Worm (Caenorhabditis elegans): Measurements from ENCODE around the gene otub-3.

Gene otub-3

DNA sequence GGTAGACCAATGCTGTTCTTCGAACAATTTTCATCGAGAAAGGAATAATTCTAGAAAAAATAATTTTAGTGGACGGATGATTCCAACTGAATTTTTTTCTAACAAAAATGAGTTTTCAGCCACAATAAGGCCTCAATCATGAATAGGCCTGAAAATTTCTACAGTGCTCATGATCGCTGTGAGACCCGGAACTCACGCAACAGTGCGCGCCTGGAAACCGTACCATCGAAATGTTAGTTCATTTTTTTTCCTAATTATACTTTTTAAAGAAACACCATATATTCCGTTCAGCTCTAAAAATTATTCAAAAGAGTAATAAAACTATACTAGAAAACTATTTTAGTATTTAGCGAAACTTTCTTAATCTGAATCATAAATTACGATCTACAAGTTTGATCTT lies 3.1 kb upstream of the otub-3 start:
- TF ChIP-seq fax-1 (tag; optimal IDR thresholded peaks at IDR 0.05) (no peak), ceh-31 (tag; optimal IDR thresholded peaks at IDR 0.05) (no peak), ets-4 (tag; optimal IDR thresholded peaks at IDR 0.05) (no peak), elt-4 (tag; optimal IDR thresholded peaks at IDR 0.05) (no peak), npax-4 (tag; optimal IDR thresholded peaks at IDR 0.05) (no peak), ceh-2 (tag; optimal IDR thresholded peaks at IDR 0.05) (no peak), ref-2 (tag; optimal IDR thresholded peaks at IDR 0.05) (no peak), K02D7.2 (tag; optimal IDR thresholded peaks at IDR 0.05) (no peak), eyg-1 (tag; optimal IDR thresholded peaks at IDR 0.05) (no peak), odd-2 (tag; optimal IDR thresholded peaks at IDR 0.05) (no peak), hlh-6 (tag; optimal IDR thresholded peaks at IDR 0.05) (no peak), ztf-16 (tag; optimal IDR thresholded peaks at IDR 0.05) (no peak)

DNA sequence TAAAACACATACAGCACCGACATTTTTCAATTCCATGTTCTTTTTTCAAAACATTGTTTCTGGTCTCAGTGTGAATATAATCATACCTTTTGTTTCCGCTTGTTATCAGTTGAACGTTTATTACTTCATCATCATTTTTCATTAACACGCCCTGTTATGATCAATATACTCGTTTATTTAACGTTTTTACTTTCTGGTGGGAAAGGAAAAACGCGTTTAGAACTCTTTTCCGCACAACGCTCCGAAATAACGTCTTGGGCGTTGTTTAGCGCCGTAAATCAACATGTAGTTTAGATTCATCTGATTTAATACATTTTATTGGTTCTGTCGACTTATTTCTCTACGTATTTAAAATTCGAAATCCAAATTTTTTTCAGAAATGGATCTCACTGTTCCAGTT lies 2.6 kb upstream of the otub-3 start, which contains the start of gene pgm-3:
Gene pgm-3, plus strand, starts transcription at position 378 of the 400 bp plus-strand sequence.
- no peak for TF ChIP-seq fkh-6 (tag; optimal IDR thresholded peaks at IDR 0.05)
- no peak for TF ChIP-seq pax-1 (tag; optimal IDR thresholded peaks at IDR 0.05)
- TF ChIP-seq unc-55 (GFP tag; optimal IDR thresholded peaks at IDR 0.05), result no peak
- no peak for TF ChIP-seq ceh-14 (tag; optimal IDR thresholded peaks at IDR 0.05)
- no peak for TF ChIP-seq lim-6 (tag; optimal IDR thresholded peaks at IDR 0.05)
- no peak for TF ChIP-seq pha-4 (tag; optimal IDR thresholded peaks at IDR 0.05)
- no peak for TF ChIP-seq ceh-45 (GFP tag; IDR thresholded peaks at IDR 0.05)
- TF ChIP-seq ceh-30 (tag; optimal IDR thresholded peaks at IDR 0.05), result no peak
- no peak for TF ChIP-seq sdc-2 (tag; optimal IDR thresholded peaks at IDR 0.05)
- TF ChIP-seq pha-2 (tag; optimal IDR thresholded peaks at IDR 0.05), result no peak
- TF ChIP-seq che-1 (tag; optimal IDR thresholded peaks at IDR 0.05), result no peak
- no peak for TF ChIP-seq hlh-15 (tag; optimal IDR thresholded peaks at IDR 0.05)
- no peak for TF ChIP-seq pag-3 (tag; optimal IDR thresholded peaks at IDR 0.05; ENCODE audit: borderline replicate concordance)
- TF ChIP-seq ceh-48 (tag; optimal IDR thresholded peaks at IDR 0.05), result no peak
- TF ChIP-seq dve-1 (tag; optimal IDR thresholded peaks at IDR 0.05), result no peak
- no peak for TF ChIP-seq ztf-16 (tag; optimal IDR thresholded peaks at IDR 0.05)
- no peak for TF ChIP-seq pqm-1 (tag; optimal IDR thresholded peaks at IDR 0.05)

ce11 chrIV:8729636-8730035 lies 1.7 kb downstream of the otub-3 start:
- no peak for TF ChIP-seq Y22D7AL.16 (tag; optimal IDR thresholded peaks at IDR 0.05)
- TF ChIP-seq hlh-30 (tag; optimal IDR thresholded peaks at IDR 0.05; ENCODE audit: insufficient read depth), result peak; percentile 56

DNA sequence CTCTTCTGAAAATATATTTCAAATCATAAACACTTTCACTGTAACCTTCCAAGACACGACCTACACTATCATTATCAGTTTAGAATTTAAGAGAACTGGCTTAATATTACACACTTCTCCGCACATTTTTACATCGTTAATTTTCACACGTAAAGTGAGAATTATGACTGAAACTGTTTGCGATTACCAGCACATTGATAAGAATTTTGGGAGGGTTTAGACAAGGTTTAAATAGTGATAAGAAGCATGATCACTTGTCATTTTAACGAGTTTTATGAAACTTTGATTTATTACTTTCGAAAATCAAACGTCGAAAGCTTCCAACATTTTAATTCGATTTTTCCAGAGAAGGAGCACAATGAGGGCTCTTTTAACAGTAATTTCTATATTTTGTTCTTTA lies 2.5 kb downstream of the otub-3 start, which contains the start of gene F21D5.3:
Gene F21D5.3, plus strand, starts transcription at position 347 of the 400 bp plus-strand sequence.
- peak; percentile 55 for TF ChIP-seq elt-2 (tag; optimal IDR thresholded peaks at IDR 0.05)
- TF ChIP-seq ceh-6 (GFP tag; optimal IDR thresholded peaks at IDR 0.05), result no peak

DNA sequence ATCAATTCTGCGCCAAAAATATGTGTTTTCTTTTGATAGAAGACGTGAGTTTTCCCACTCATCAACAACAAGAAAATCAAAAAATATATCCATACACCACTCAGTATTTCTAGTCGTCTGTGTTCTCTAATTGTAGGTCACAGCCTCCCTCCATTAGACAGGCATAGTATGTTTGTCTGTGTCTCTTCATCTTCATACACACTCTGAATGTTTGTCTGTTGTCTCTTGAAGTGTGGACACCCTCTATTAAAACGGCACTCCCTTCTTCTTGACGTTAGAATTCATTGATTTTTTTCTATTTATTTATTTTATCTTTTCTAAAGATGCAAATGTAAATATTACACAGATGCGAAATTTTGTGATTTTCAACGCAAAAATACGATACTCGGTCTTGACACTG lies 9.4 kb downstream of the otub-3 start:
- peak; percentile 66 for TF ChIP-seq nfya-1 (tag; optimal IDR thresholded peaks at IDR 0.05)
- TF ChIP-seq ama-1 (optimal IDR thresholded peaks at IDR 0.05), result no peak
- peak; percentile 31 for TF ChIP-seq ceh-48 (tag; optimal IDR thresholded peaks at IDR 0.05)
- no peak for TF ChIP-seq hlh-13 (GFP tag; optimal IDR thresholded peaks at IDR 0.05)
- no peak for TF ChIP-seq madf-2 (tag; optimal IDR thresholded peaks at IDR 0.05)
- no peak for TF ChIP-seq ztf-16 (tag; optimal IDR thresholded peaks at IDR 0.05)

DNA sequence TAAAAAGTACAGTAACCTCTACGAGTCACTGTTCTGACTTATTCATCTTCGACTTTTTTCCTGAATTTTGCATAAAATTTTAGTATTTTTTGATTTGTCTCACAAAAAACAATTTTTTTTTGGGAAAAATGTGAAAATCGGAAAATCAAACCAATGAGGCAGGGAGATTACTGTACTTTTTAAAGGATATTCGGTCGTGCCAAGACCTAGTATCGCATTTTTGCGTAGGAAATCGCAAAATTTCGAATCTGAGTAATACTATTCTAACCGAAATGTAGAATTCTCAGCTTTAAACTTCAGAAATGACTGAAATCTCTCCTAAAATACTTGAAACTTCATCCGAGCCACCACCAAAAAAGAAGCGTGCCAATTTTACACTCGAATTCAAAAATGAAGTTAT lies 9.8 kb downstream of the otub-3 start, which contains the start of gene F21D5.4:
Gene F21D5.4, plus strand, starts transcription at position 301 of the 400 bp plus-strand sequence.
- TF ChIP-seq nhr-232 (tag; optimal IDR thresholded peaks at IDR 0.05), result no peak
- TF ChIP-seq eyg-1 (tag; optimal IDR thresholded peaks at IDR 0.05), result no peak
- TF ChIP-seq gmeb-2 (tag; optimal IDR thresholded peaks at IDR 0.05), result no peak
- TF ChIP-seq unc-55 (GFP tag; optimal IDR thresholded peaks at IDR 0.05), result no peak
- no peak for TF ChIP-seq sox-2 (GFP tag; IDR thresholded peaks at IDR 0.05)
